Fruit fly (Drosophila melanogaster) whole organism, embryonic: ENCODE data around the gene CG15209.

Experiments
- Ada2b ChIP-seq: fragments of 200-800 bp; sonication (Bioruptor generic); IDR thresholded peaks from 2 replicates; pipeline ENCODE4 v1.3.6; 2022; ENCODE audit warnings: missing biosample characterization, missing genetic modification characterization
- Aef1 ChIP-seq: fragments of 200-800 bp; sonication (Bioruptor generic); IDR thresholded peaks from 3 replicates; pipeline ENCODE4 v1.3.6; 2022; ENCODE audit warnings: missing biosample characterization, missing genetic modification characterization
- Asciz ChIP-seq: fragments of 200-800 bp; sonication (Bioruptor generic); optimal IDR thresholded peaks from 2 replicates; lab custom pipeline; 2017; ENCODE audit warnings: missing biosample characterization, mild to moderate bottlenecking, missing genetic modification characterization, missing genetic modification reagents
- CG10543 ChIP-seq: fragments of 200-800 bp; sonication (Bioruptor generic); optimal IDR thresholded peaks from 3 replicates; lab custom pipeline; 2017; ENCODE audit warnings: missing biosample characterization, mild to moderate bottlenecking, missing genetic modification characterization, moderate library complexity
- CG12391 ChIP-seq: fragments of 200-800 bp; sonication (Bioruptor generic); optimal IDR thresholded peaks from 3 replicates; lab custom pipeline; 2018; ENCODE audit warnings: missing biosample characterization, mild to moderate bottlenecking, missing genetic modification characterization, moderate library complexity
- CG12659 ChIP-seq: fragments of 200-800 bp; sonication (Bioruptor generic); optimal IDR thresholded peaks from 3 replicates; lab custom pipeline; 2017; ENCODE audit warnings: mild to moderate bottlenecking, missing biosample characterization, missing genetic modification reagents, missing genetic modification characterization
- CG13775 ChIP-seq: fragments of 200-800 bp; sonication (Bioruptor generic); optimal IDR thresholded peaks from 3 replicates; lab custom pipeline; 2017; ENCODE audit warnings: missing biosample characterization, mild to moderate bottlenecking, missing genetic modification characterization
- CG1529 ChIP-seq: fragments of 200-800 bp; sonication (Bioruptor generic); optimal IDR thresholded peaks from 3 replicates; lab custom pipeline; 2018; ENCODE audit warnings: missing biosample characterization, missing genetic modification characterization
- CG1603 ChIP-seq: fragments of 200-800 bp; sonication (Bioruptor generic); optimal IDR thresholded peaks from 2 replicates; lab custom pipeline; 2019; ENCODE audit warnings: missing biosample characterization, mild to moderate bottlenecking, missing genetic modification characterization, moderate library complexity
- CG17829 ChIP-seq: fragments of 200-800 bp; optimal IDR thresholded peaks from 2 replicates; lab custom pipeline; 2019; ENCODE audit warnings: missing biosample characterization, mild to moderate bottlenecking, missing genetic modification characterization, moderate library complexity
- CG1832 ChIP-seq: fragments of 200-800 bp; sonication (Bioruptor generic); optimal IDR thresholded peaks from 2 replicates; lab custom pipeline; 2017; ENCODE audit warnings: missing biosample characterization, mild to moderate bottlenecking, missing genetic modification characterization, inconsistent platforms
- CG2116 ChIP-seq: fragments of 200-800 bp; sonication (Bioruptor generic); optimal IDR thresholded peaks from 3 replicates; lab custom pipeline; 2018; ENCODE audit warnings: missing biosample characterization, mild to moderate bottlenecking, missing genetic modification characterization
- CG2199 ChIP-seq: fragments of 200-800 bp; sonication (Bioruptor generic); IDR thresholded peaks from 3 replicates; pipeline ENCODE4 v1.3.6; 2022; ENCODE audit warnings: missing biosample characterization, missing genetic modification characterization
- CG2678 ChIP-seq: fragments of 200-800 bp; sonication (Bioruptor generic); optimal IDR thresholded peaks from 3 replicates; lab custom pipeline; 2019; ENCODE audit warnings: missing biosample characterization, mild to moderate bottlenecking, missing genetic modification characterization, moderate library complexity
- CG30020 ChIP-seq: fragments of 200-800 bp; optimal IDR thresholded peaks from 2 replicates; lab custom pipeline; 2019; ENCODE audit warnings: missing biosample characterization, mild to moderate bottlenecking, missing genetic modification characterization, moderate library complexity
- CG31365 ChIP-seq: fragments of 200-800 bp; sonication (Bioruptor generic); optimal IDR thresholded peaks from 2 replicates; lab custom pipeline; 2018; ENCODE audit warnings: missing biosample characterization, mild to moderate bottlenecking, missing genetic modification characterization
- CG33213 ChIP-seq: fragments of 200-800 bp; sonication (Bioruptor generic); optimal IDR thresholded peaks from 3 replicates; lab custom pipeline; 2016; ENCODE audit warnings: missing biosample characterization, missing genetic modification characterization
- CG34422 ChIP-seq: fragments of 200-800 bp; sonication (Bioruptor generic); IDR thresholded peaks from 3 replicates; pipeline ENCODE4 v1.3.6; 2022; ENCODE audit warnings: missing biosample characterization, missing genetic modification characterization
- CG8388 ChIP-seq: fragments of 200-800 bp; sonication (Bioruptor generic); optimal IDR thresholded peaks from 2 replicates; lab custom pipeline; 2019; ENCODE audit warnings: missing biosample characterization, mild to moderate bottlenecking, missing genetic modification characterization, moderate library complexity
- CG9609 ChIP-seq: fragments of 200-800 bp; sonication (Bioruptor generic); optimal IDR thresholded peaks from 3 replicates; lab custom pipeline; 2016; ENCODE audit warnings: missing biosample characterization, missing genetic modification characterization
- D19B ChIP-seq: fragments of 200-800 bp; sonication (Bioruptor generic); optimal IDR thresholded peaks from 2 replicates; lab custom pipeline; 2017; ENCODE audit warnings: missing biosample characterization, mild to moderate bottlenecking, missing genetic modification characterization
- Drgx ChIP-seq: fragments of 200-800 bp; sonication (Bioruptor generic); IDR thresholded peaks from 2 replicates; pipeline ENCODE4 v1.3.6; 2022; ENCODE audit warnings: missing biosample characterization, missing genetic modification characterization
- E2f1 ChIP-seq: fragments of 200-800 bp; sonication (Bioruptor generic); IDR thresholded peaks from 2 replicates; pipeline ENCODE4 v1.3.6; 2022; ENCODE audit warnings: missing biosample characterization, missing genetic modification characterization
- GATAe ChIP-seq: fragments of 200-800 bp; sonication (Bioruptor generic); conservative IDR thresholded peaks from 2 replicates; pipeline ENCODE4 v1.3.6; 2022; ENCODE audit warnings: missing biosample characterization, missing genetic modification characterization
- Oaz ChIP-seq: fragments of 200-800 bp; sonication (Bioruptor generic); IDR thresholded peaks from 2 replicates; pipeline ENCODE4 v1.3.6; 2022; ENCODE audit warnings: missing biosample characterization, missing genetic modification characterization
- Oli ChIP-seq: fragments of 200-800 bp; sonication (Bioruptor generic); optimal IDR thresholded peaks from 2 replicates; lab custom pipeline; 2018; ENCODE audit warnings: missing biosample characterization, mild to moderate bottlenecking, missing genetic modification characterization, moderate library complexity
- Poxn ChIP-seq: fragments of 200-800 bp; sonication (Bioruptor generic); IDR thresholded peaks from 2 replicates; pipeline ENCODE4 v1.3.6; 2022; ENCODE audit warnings: missing biosample characterization, missing genetic modification characterization
- Sox102F ChIP-seq: fragments of 200-800 bp; sonication (Bioruptor generic); optimal IDR thresholded peaks from 2 replicates; lab custom pipeline; 2018; ENCODE audit warnings: missing biosample characterization, mild to moderate bottlenecking, missing genetic modification characterization, moderate library complexity
- Xbp1 ChIP-seq: fragments of 200-800 bp; sonication (Bioruptor generic); optimal IDR thresholded peaks from 3 replicates; lab custom pipeline; 2016; ENCODE audit warnings: missing biosample characterization, mild to moderate bottlenecking, missing genetic modification characterization
- abd-A ChIP-seq: fragments of 200-800 bp; sonication (Bioruptor generic); optimal IDR thresholded peaks from 3 replicates; lab custom pipeline; 2019; ENCODE audit warnings: missing biosample characterization, mild to moderate bottlenecking, missing genetic modification characterization, moderate library complexity
- cas ChIP-seq: fragments of 200-800 bp; sonication (Bioruptor generic); IDR thresholded peaks from 2 replicates; pipeline ENCODE4 v1.3.6; 2022; ENCODE audit warnings: missing biosample characterization, missing genetic modification characterization
- chif ChIP-seq, 2 experiments: fragments of 200-800 bp; sonication (Bioruptor generic); optimal IDR thresholded peaks; 3 replicates each; lab custom pipeline; 2016; ENCODE audit warnings: missing biosample characterization in 2 of 2, missing genetic modification characterization in 2 of 2
- ci ChIP-seq: fragments of 200-800 bp; sonication (Bioruptor generic); IDR thresholded peaks from 3 replicates; pipeline ENCODE4 v1.3.6; 2022; ENCODE audit warnings: missing biosample characterization, missing genetic modification characterization
- dimm ChIP-seq: fragments of 200-800 bp; sonication (Bioruptor generic); IDR thresholded peaks from 2 replicates; pipeline ENCODE4 v1.3.6; 2022; ENCODE audit warnings: missing biosample characterization, missing genetic modification characterization
- dpn ChIP-seq, 2 experiments: fragments of 200-800 bp; sonication (Bioruptor generic); optimal IDR thresholded peaks; 3 replicates each; lab custom pipeline; 2016; ENCODE audit warnings: missing biosample characterization in 2 of 2, missing genetic modification characterization in 2 of 2
- ewg ChIP-seq: fragments of 200-800 bp; sonication (Bioruptor generic); optimal IDR thresholded peaks from 3 replicates; lab custom pipeline; 2017; ENCODE audit warnings: mild to moderate bottlenecking, missing biosample characterization, missing genetic modification reagents, missing genetic modification characterization
- ftz-f1 ChIP-seq: fragments of 200-800 bp; sonication (Bioruptor generic); optimal IDR thresholded peaks from 2 replicates; lab custom pipeline; 2016; ENCODE audit warnings: missing biosample characterization, missing genetic modification characterization
- inv ChIP-seq: fragments of 200-800 bp; sonication (Bioruptor generic); IDR thresholded peaks from 2 replicates; pipeline ENCODE4 v1.3.6; 2022; ENCODE audit warnings: missing biosample characterization, missing genetic modification characterization; ENCODE audit not compliant: partially characterized antibody
- jigr1 ChIP-seq: fragments of 200-800 bp; sonication (Bioruptor generic); IDR thresholded peaks from 3 replicates; pipeline ENCODE4 v1.3.6; 2022; ENCODE audit warnings: missing biosample characterization, missing genetic modification characterization
- lab ChIP-seq: fragments of 200-800 bp; sonication (Bioruptor generic); optimal IDR thresholded peaks from 3 replicates; lab custom pipeline; 2017; ENCODE audit warnings: missing biosample characterization, missing genetic modification characterization, mild to moderate bottlenecking, moderate library complexity, missing genetic modification reagents
- luna ChIP-seq: fragments of 200-800 bp; sonication (Bioruptor generic); optimal IDR thresholded peaks from 2 replicates; lab custom pipeline; 2016; ENCODE audit warnings: missing biosample characterization, missing genetic modification characterization
- nmo ChIP-seq: fragments of 200-800 bp; sonication (Bioruptor generic); optimal IDR thresholded peaks from 2 replicates; lab custom pipeline; 2018; ENCODE audit warnings: missing biosample characterization, mild to moderate bottlenecking, missing genetic modification characterization, moderate library complexity
- p53 ChIP-seq: fragments of 200-800 bp; sonication (Bioruptor generic); optimal IDR thresholded peaks from 2 replicates; lab custom pipeline; 2016; ENCODE audit warnings: missing biosample characterization, missing genetic modification characterization
- row ChIP-seq: fragments of 200-800 bp; sonication (Bioruptor generic); IDR thresholded peaks from 3 replicates; pipeline ENCODE4 v1.3.6; 2022; ENCODE audit warnings: missing biosample characterization, missing genetic modification characterization
- scrt ChIP-seq: fragments of 200-800 bp; sonication (Bioruptor generic); optimal IDR thresholded peaks from 2 replicates; lab custom pipeline; 2018; ENCODE audit warnings: missing biosample characterization, mild to moderate bottlenecking, missing genetic modification characterization, moderate library complexity
- sob ChIP-seq: fragments of 200-800 bp; sonication (Bioruptor generic); IDR thresholded peaks from 2 replicates; pipeline ENCODE4 v1.3.6; 2022; ENCODE audit warnings: missing biosample characterization, missing genetic modification characterization
- sug ChIP-seq: fragments of 200-800 bp; optimal IDR thresholded peaks from 2 replicates; lab custom pipeline; 2019; ENCODE audit warnings: missing biosample characterization, mild to moderate bottlenecking, missing genetic modification characterization, moderate library complexity
- tgo ChIP-seq: fragments of 200-800 bp; sonication (Bioruptor generic); IDR thresholded peaks from 3 replicates; pipeline ENCODE4 v1.3.6; 2022; ENCODE audit warnings: missing biosample characterization, missing genetic modification characterization
- tll ChIP-seq, 2 experiments: fragments of 200-800 bp in 1 of 2; fragments of >200 bp in 1 of 2; sonication (Bioruptor generic) in 1 of 2; optimal IDR thresholded peaks; 2 replicates each; lab custom pipeline; 2017 to 2019; ENCODE audit warnings: missing biosample characterization in 2 of 2, missing genetic modification characterization in 2 of 2, mild to moderate bottlenecking in 1 of 2, moderate library complexity in 1 of 2
- unc-4 ChIP-seq: fragments of 200-800 bp; sonication (Bioruptor generic); IDR thresholded peaks from 2 replicates; pipeline ENCODE4 v1.3.6; 2022; ENCODE audit warnings: missing biosample characterization, missing genetic modification characterization; ENCODE audit not compliant: partially characterized antibody
- yki ChIP-seq: fragments of >200 bp; optimal IDR thresholded peaks from 3 replicates; lab custom pipeline; 2018
- zfh2 ChIP-seq: fragments of 200-800 bp; sonication (Bioruptor generic); optimal IDR thresholded peaks from 2 replicates; lab custom pipeline; 2016; ENCODE audit warnings: missing biosample characterization, missing genetic modification characterization

CG15209 gene

dm6 chrX:10882786-10883185, 40.8 kb downstream of the CG15209 start (continued):
- TF ChIP-seq ewg (GFP tag; lab: Kevin White, UChicago) (no peak), cas (GFP tag; lab: Robert Waterston, UW) (no peak), chif (GFP tag; optimal IDR thresholded peaks at IDR 0.05; lab: Kevin White, UChicago) (peak in 1 of 2 experiments; percentile 0), ftz-f1 (GFP tag; lab: Kevin White, UChicago) (no peak), abd-A (no peak), lab (peak; percentile 21), GATAe (GFP tag; lab: Robert Waterston, UW) (no peak), CG13775 (no peak), Xbp1 (GFP tag; lab: Kevin White, UChicago) (peak; percentile 19), Oli (tag; lab: Kevin White, UChicago) (peak; percentile 23), tll (GFP tag; optimal IDR thresholded peaks at IDR 0.05; lab: Kevin White, UChicago) (no peak), E2f1 (no peak), Aef1 (no peak), CG12659 (GFP tag; lab: Kevin White, UChicago) (no peak), inv (GFP tag; lab: Robert Waterston, UW) (no peak), CG33213 (GFP tag; lab: Kevin White, UChicago) (no peak), sob (GFP tag; lab: Robert Waterston, UW) (no peak), CG2678 (tag; lab: Kevin White, UChicago) (no peak), tgo (GFP tag; lab: Robert Waterston, UW) (no peak), ci (GFP tag; lab: Robert Waterston, UW) (no peak), sug (tag; lab: Kevin White, UChicago) (no peak), CG1832 (GFP tag; lab: Kevin White, UChicago) (no peak), CG30020 (tag; lab: Kevin White, UChicago) (no peak), CG2199 (GFP tag; lab: Robert Waterston, UW) (no peak), row (GFP tag; lab: Robert Waterston, UW) (0 out of 3 replicates have a peak, but pooled peaks have one; percentile 28), CG8388 (GFP tag; lab: Kevin White, UChicago) (no peak), Poxn (GFP tag; lab: Robert Waterston, UW) (no peak), Ada2b (GFP tag; lab: Robert Waterston, UW) (0 out of 2 replicates have a peak, but pooled peaks have one; percentile 8), CG17829 (no peak), unc-4 (GFP tag; lab: Robert Waterston, UW) (no peak), CG9609 (GFP tag; lab: Kevin White, UChicago) (peak; percentile 4), p53 (GFP tag; lab: Kevin White, UChicago) (no peak), CG31365 (tag; lab: Kevin White, UChicago) (no peak), jigr1 (GFP tag; lab: Robert Waterston, UW) (no peak), CG2116 (GFP tag; lab: Kevin White, UChicago) (no peak), CG10543 (GFP tag; lab: Kevin White, UChicago) (no peak), nmo (GFP tag; lab: Kevin White, UChicago) (no peak), CG1603 (tag; lab: Kevin White, UChicago) (peak; percentile 41), yki (lab: Kevin White, UChicago) (no peak), CG12391 (tag; lab: Kevin White, UChicago) (peak; percentile 26), D19B (GFP tag; lab: Kevin White, UChicago) (no peak), scrt (GFP tag; lab: Kevin White, UChicago) (no peak), dimm (GFP tag; lab: Robert Waterston, UW) (no peak), Oaz (GFP tag; lab: Robert Waterston, UW) (no peak), luna (no peak), Drgx (GFP tag; lab: Robert Waterston, UW) (no peak), dpn (GFP tag; optimal IDR thresholded peaks at IDR 0.05; lab: Kevin White, UChicago) (peak in 1 of 2 experiments; percentile 5), CG1529 (no peak), Asciz (GFP tag; lab: Kevin White, UChicago) (no peak), Sox102F (GFP tag; lab: Kevin White, UChicago) (peak; percentile 28), CG34422 (GFP tag; lab: Robert Waterston, UW) (no peak), zfh2 (no peak)
